Fruit fly (Drosophila melanogaster): ENCODE results near the gene CG34301.

Gene CG34301

dm6 chr3R:8813164-8813629 lies 40.0 kb downstream of the CG34301 start, which contains the start of gene CG9837:
Gene CG9837 (minus strand): TSS chr3R:8813579.
- TF ChIP-seq foxo (GFP tag; optimal IDR thresholded peaks at IDR 0.05) (no peak), tai (GFP tag; optimal IDR thresholded peaks at IDR 0.05) (no peak)

DNA sequence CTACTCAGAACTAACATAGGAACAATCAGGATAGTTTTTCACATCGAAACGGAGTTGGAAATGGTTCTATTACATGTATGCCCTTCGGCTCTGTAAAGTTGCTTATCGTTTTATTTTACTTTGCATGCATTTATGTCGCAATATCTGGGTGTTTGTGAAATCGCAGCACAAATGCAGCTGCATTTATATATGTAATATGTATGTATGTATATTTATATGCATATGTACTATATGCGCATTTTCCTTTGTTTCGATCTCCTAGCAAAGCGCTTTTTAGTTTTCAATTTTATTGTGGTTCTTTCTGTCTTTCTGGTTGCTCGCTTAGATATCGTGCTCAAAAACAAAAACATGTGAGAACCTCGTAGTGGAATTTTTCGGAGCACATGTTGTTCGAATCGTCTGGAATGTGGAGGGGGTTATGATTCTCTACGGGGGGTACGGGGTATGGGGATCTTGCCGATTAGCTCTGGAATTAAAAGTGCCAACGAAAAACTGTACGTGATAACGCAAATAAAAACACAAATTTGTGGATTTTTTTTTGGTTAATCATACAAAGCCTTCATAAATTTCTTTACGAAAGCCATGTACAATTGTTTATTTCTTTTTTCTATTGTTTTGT lies 40.9 kb downstream of the CG34301 start:
- TF ChIP-seq Mio (GFP tag; optimal IDR thresholded peaks at IDR 0.05) (no peak), tai (GFP tag; optimal IDR thresholded peaks at IDR 0.05) (no peak), dsf (GFP tag; optimal IDR thresholded peaks at IDR 0.05; ENCODE audit: borderline replicate concordance) (no peak), Hnf4 (GFP tag; optimal IDR thresholded peaks at IDR 0.05) (no peak), sv (GFP tag; optimal IDR thresholded peaks at IDR 0.05) (no peak), CG32264 (GFP tag; optimal IDR thresholded peaks at IDR 0.05) (no peak), usp (GFP tag; optimal IDR thresholded peaks at IDR 0.05) (no peak), Rel (GFP tag; optimal IDR thresholded peaks at IDR 0.05) (no peak), Rel (tag; optimal IDR thresholded peaks at IDR 0.05) (peak; percentile 59), Sp1 (GFP tag; optimal IDR thresholded peaks at IDR 0.05) (peak; percentile 1), Dif (GFP tag; optimal IDR thresholded peaks at IDR 0.05; ENCODE audit: partially characterized antibody) (no peak), CG9705 (GFP tag; optimal IDR thresholded peaks at IDR 0.05) (no peak)

DNA sequence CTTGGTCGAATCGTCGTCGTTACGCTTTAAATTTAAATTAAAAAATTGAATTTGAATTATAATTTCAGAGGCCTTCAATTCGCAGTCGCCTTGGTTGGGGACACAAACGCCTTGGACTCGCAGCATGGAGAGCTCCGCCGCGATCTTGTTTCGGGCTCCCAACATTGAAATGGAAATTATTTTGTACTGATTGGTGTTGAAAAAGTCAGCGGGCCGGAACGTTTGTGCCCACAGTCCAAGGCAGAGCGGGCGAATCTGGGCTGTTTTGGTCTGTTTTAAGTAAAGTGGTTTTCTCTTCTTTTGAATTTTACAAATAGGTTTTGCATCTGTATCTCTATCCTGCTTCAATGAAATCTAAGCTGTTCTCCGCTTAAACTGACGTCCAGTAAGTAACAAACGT lies 41.8 kb downstream of the CG34301 start:
- TF ChIP-seq dsf (GFP tag; optimal IDR thresholded peaks at IDR 0.05; ENCODE audit: borderline replicate concordance) = no peak
- TF ChIP-seq fru (GFP tag; optimal IDR thresholded peaks at IDR 0.05) = no peak
- TF ChIP-seq lola (GFP tag; optimal IDR thresholded peaks at IDR 0.05) = no peak
- no peak for TF ChIP-seq OdsH (GFP tag; optimal IDR thresholded peaks at IDR 0.05)
- TF ChIP-seq N (GFP tag; optimal IDR thresholded peaks at IDR 0.05) = no peak
- no peak for TF ChIP-seq CrebA (GFP tag; optimal IDR thresholded peaks at IDR 0.05; ENCODE audit: borderline replicate concordance)
- TF ChIP-seq Abd-B (GFP tag; optimal IDR thresholded peaks at IDR 0.05) = no peak
- no peak for TF ChIP-seq foxo (GFP tag; optimal IDR thresholded peaks at IDR 0.05)
- no peak for TF ChIP-seq Hnf4 (GFP tag; optimal IDR thresholded peaks at IDR 0.05)
- no peak for TF ChIP-seq CG9705 (GFP tag; optimal IDR thresholded peaks at IDR 0.05)
- no peak for TF ChIP-seq tai (GFP tag; optimal IDR thresholded peaks at IDR 0.05)
- TF ChIP-seq dl (GFP tag; optimal IDR thresholded peaks at IDR 0.05; ENCODE audit: insufficient read depth in 1 of 2, partially characterized antibody in 2 of 2) = no peak
- no peak for TF ChIP-seq sv (GFP tag; optimal IDR thresholded peaks at IDR 0.05)
- TF ChIP-seq psq (GFP tag; optimal IDR thresholded peaks at IDR 0.05) = no peak
- no peak for TF ChIP-seq CG32264 (GFP tag; optimal IDR thresholded peaks at IDR 0.05)
- TF ChIP-seq h (GFP tag; optimal IDR thresholded peaks at IDR 0.05) = no peak
- no peak for TF ChIP-seq Sp1 (GFP tag; optimal IDR thresholded peaks at IDR 0.05)
- TF ChIP-seq Vsx2 (GFP tag; optimal IDR thresholded peaks at IDR 0.05; ENCODE audit: partially characterized antibody) = no peak
- TF ChIP-seq GATAd (GFP tag; optimal IDR thresholded peaks at IDR 0.05) = no peak
- TF ChIP-seq Myc (optimal IDR thresholded peaks at IDR 0.05) = no peak

DNA sequence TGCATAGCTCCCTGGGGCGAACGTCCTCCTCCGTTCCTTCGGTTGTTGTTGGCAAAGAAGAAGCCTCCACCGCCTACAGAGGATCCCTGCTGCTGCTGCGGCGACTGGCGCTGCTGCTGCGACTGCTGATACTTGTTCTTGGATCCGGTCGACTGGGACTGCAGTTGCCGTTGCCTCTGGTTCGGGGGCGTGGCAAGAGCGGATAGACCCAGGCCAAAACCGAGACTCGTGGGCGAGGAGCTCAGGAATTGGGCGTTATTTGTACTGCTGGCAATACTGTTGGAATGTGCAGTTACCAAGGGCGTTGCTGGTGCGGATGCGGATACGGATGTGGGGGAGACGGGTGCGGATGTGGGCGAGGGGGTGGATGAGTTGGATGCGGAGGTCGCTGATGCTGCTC lies 45.0 kb downstream of the CG34301 start:
- TF ChIP-seq GATAd (GFP tag; optimal IDR thresholded peaks at IDR 0.05) (no peak), CrebA (GFP tag; optimal IDR thresholded peaks at IDR 0.05; ENCODE audit: borderline replicate concordance) (no peak), sv (GFP tag; optimal IDR thresholded peaks at IDR 0.05) (no peak), usp (GFP tag; optimal IDR thresholded peaks at IDR 0.05) (no peak), Myc (optimal IDR thresholded peaks at IDR 0.05) (no peak), Sp1 (GFP tag; optimal IDR thresholded peaks at IDR 0.05) (no peak), h (GFP tag; optimal IDR thresholded peaks at IDR 0.05) (no peak), CG9705 (GFP tag; optimal IDR thresholded peaks at IDR 0.05) (no peak), Mio (GFP tag; optimal IDR thresholded peaks at IDR 0.05) (no peak), dl (GFP tag; optimal IDR thresholded peaks at IDR 0.05; ENCODE audit: insufficient read depth in 1 of 2, partially characterized antibody in 2 of 2) (no peak)

- TF ChIP-seq psq (GFP tag; optimal IDR thresholded peaks at IDR 0.05) (no peak), Hnf4 (GFP tag; optimal IDR thresholded peaks at IDR 0.05) (peak; percentile 57), rgr (GFP tag; optimal IDR thresholded peaks at IDR 0.05) (peak; percentile 59), sv (GFP tag; optimal IDR thresholded peaks at IDR 0.05) (peak; percentile 27), fru (GFP tag; optimal IDR thresholded peaks at IDR 0.05) (peak; percentile 43), Jra (GFP tag; optimal IDR thresholded peaks at IDR 0.05) (peak; percentile 55), pan (optimal IDR thresholded peaks at IDR 0.05) (no peak), OdsH (GFP tag; optimal IDR thresholded peaks at IDR 0.05) (peak; percentile 33), Vsx2 (GFP tag; optimal IDR thresholded peaks at IDR 0.05; ENCODE audit: partially characterized antibody) (no peak), Hr83 (GFP tag; optimal IDR thresholded peaks at IDR 0.05; ENCODE audit: poor library complexity, severe bottlenecking) (peak; percentile 83), HLH106 (tag; optimal IDR thresholded peaks at IDR 0.05) (no peak), Myc (optimal IDR thresholded peaks at IDR 0.05) (no peak), Sp1 (GFP tag; optimal IDR thresholded peaks at IDR 0.05) (peak; percentile 5), CG9705 (GFP tag; optimal IDR thresholded peaks at IDR 0.05) (no peak), tai (GFP tag; optimal IDR thresholded peaks at IDR 0.05) (no peak), N (GFP tag; optimal IDR thresholded peaks at IDR 0.05) (no peak), Dfd (GFP tag; optimal IDR thresholded peaks at IDR 0.05) (no peak), brk (GFP tag; optimal IDR thresholded peaks at IDR 0.05) (peak; percentile 61), br (GFP tag; optimal IDR thresholded peaks at IDR 0.05) (peak; percentile 35), foxo (GFP tag; optimal IDR thresholded peaks at IDR 0.05) (peak; percentile 20 to 30), CG32264 (GFP tag; optimal IDR thresholded peaks at IDR 0.05) (no peak), CrebA (GFP tag; optimal IDR thresholded peaks at IDR 0.05; ENCODE audit: borderline replicate concordance) (no peak), h (GFP tag; optimal IDR thresholded peaks at IDR 0.05) (peak; percentile 64), ey (GFP tag; optimal IDR thresholded peaks at IDR 0.05) (no peak)
Measured at dm6 chr3R:8819551-8820057, 46.4 kb downstream of the CG34301 start.

All from whole organism, wandering third instar larva.